Worm (Caenorhabditis elegans): Measurements from ENCODE around the gene H40L08.8.

Gene H40L08.8

DNA sequence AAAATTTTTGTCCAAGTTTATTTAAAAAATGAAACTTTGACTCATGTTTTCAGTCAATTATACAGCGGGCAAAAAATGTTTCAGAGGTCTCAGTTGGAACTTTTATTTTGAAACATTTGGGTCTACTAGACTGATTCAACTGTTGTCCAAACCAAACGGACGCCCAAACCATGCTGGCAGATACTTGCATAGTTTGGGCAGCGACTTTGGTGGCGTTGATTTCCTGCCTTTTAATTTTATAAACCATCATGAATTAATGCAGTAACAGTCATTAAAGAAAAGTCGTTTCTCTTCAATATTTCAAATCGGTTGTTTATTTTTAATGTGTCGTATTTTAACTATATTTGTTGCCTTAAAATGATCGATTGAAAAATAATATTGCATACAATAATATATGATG is 41.1 kb downstream of the H40L08.8 start:
- TF ChIP-seq him-1 (tag; optimal IDR thresholded peaks at IDR 0.05), result no peak
- no peak for TF ChIP-seq dao-5 (tag; optimal IDR thresholded peaks at IDR 0.05)
- no peak for TF ChIP-seq W03F9.2 (tag; optimal IDR thresholded peaks at IDR 0.05)

DNA sequence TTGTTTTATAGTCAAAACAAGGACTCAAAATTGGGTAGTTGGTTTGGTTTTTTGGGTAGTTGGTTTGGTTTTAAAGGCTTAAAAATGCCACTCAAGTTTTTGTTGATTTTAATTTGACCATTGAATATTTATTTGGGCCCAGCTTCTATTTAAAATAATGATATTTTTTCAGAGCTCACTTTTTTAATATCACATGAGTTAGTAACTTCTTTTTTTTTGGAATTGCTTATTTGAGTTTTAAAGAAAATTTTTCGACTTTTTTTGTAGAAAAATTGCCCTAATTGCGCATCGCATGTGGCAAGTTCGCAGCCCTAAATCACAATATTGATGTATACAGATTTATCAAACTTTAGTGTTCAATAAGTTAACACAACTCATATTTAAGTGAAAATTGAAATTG is 41.7 kb downstream of the H40L08.8 start:
- TF ChIP-seq W03F9.2 (tag; optimal IDR thresholded peaks at IDR 0.05) (no peak), him-1 (tag; optimal IDR thresholded peaks at IDR 0.05) (no peak), dao-5 (tag; optimal IDR thresholded peaks at IDR 0.05) (no peak)

DNA sequence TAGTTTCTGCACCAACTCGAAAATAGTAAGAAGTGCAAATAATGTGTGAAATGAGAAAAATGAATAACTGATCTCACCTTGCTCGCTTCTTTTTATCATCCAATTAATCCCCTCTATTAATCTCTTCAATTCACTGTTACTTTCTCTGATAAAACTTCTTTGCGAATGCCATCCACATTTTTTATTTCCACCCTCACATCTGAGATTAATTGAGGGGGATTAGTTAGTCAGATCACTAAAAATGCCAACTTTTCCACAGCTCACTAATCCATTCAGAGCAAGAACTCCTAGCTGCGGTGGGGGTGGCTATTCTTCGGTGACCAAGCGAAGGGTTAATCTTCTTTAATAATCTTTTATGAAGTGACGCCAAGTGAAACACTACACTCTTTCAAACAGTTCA is 42.6 kb downstream of the H40L08.8 start, which contains the start of gene dsc-1:
dsc-1 (minus strand) TSS at position 46 of the 400 bp plus-strand sequence.
- TF ChIP-seq W03F9.2 (tag; optimal IDR thresholded peaks at IDR 0.05) (no peak), him-1 (tag; optimal IDR thresholded peaks at IDR 0.05) (no peak), dao-5 (tag; optimal IDR thresholded peaks at IDR 0.05) (no peak)

DNA sequence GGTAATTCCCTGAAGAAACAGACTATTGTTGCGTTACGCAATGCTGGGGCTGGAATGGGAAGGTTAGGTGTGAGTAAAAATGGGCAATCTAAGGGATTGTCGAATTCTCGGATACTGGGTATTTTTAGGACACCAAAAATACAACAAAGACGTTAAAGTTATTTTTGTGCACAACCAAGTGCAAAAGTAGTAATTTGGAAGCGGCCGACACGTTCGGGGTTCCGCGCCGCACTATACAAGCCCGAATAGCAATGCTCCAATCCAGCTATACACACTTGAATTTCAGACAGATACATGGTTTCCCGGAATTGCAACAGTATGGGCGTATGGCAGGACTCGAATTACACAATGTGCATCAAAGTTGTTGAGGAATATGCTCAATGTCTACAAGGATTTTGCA is 49.4 kb downstream of the H40L08.8 start:
- TF ChIP-seq dao-5 (tag; optimal IDR thresholded peaks at IDR 0.05) (no peak), him-1 (tag; optimal IDR thresholded peaks at IDR 0.05) (no peak), W03F9.2 (tag; optimal IDR thresholded peaks at IDR 0.05) (no peak)
